Worm (Caenorhabditis elegans): ENCODE data around the gene Y57E12B.4.

ce11 chrV:6947442-6947841 lies at the start of gene Y57E12B.4:
- no peak for TF ChIP-seq fkh-10 (GFP tag; optimal IDR thresholded peaks at IDR 0.05)
- no peak for TF ChIP-seq pha-2 (tag; optimal IDR thresholded peaks at IDR 0.05)
- TF ChIP-seq rnt-1 (tag; optimal IDR thresholded peaks at IDR 0.05) = no peak
- no peak for TF ChIP-seq ttx-3 (tag; optimal IDR thresholded peaks at IDR 0.05)
- no peak for TF ChIP-seq nhr-11 (tag; optimal IDR thresholded peaks at IDR 0.05)
- TF ChIP-seq ceh-48 (tag; optimal IDR thresholded peaks at IDR 0.05) = no peak
- no peak for TF ChIP-seq hlh-15 (tag; optimal IDR thresholded peaks at IDR 0.05)
- TF ChIP-seq tbx-2 (tag; optimal IDR thresholded peaks at IDR 0.05) = no peak

Data from whole organism, late embryonic.